Worm (Caenorhabditis elegans) whole organism, late embryonic: ENCODE measurements around the gene mtm-5.

Source experiments
- C38D4.7 ChIP-seq: fragments of 200-800 bp; sonication (Bioruptor generic); optimal IDR thresholded peaks from 2 replicates; lab custom pipeline; 2018; ENCODE audit warnings: mild to moderate bottlenecking, missing genetic modification characterization, moderate library complexity, missing compliant biosample characterization
- K09A11.1 ChIP-seq: sonication (generic microtip); optimal IDR thresholded peaks from 2 replicates; lab custom pipeline; 2017; ENCODE audit warnings: antibody characterized with exemption, mild to moderate bottlenecking, missing genetic modification characterization, missing compliant biosample characterization; ENCODE audit not compliant: insufficient read depth
- ceh-24 ChIP-seq: sonication (generic microtip); optimal IDR thresholded peaks from 2 replicates; lab custom pipeline; 2016; ENCODE audit warnings: mild to moderate bottlenecking, missing genetic modification characterization, missing compliant biosample characterization
- fkh-10 ChIP-seq: fragments of 150-350 bp; optimal IDR thresholded peaks from 2 replicates; lab custom pipeline; 2014; ENCODE audit warnings: missing biosample characterization, missing genetic modification reagents, missing genetic modification characterization
- hlh-30 ChIP-seq: sonication (generic microtip); optimal IDR thresholded peaks from 2 replicates; lab custom pipeline; 2017; ENCODE audit warnings: antibody characterized with exemption, missing genetic modification characterization, missing compliant biosample characterization; ENCODE audit not compliant: insufficient read depth

DNA sequence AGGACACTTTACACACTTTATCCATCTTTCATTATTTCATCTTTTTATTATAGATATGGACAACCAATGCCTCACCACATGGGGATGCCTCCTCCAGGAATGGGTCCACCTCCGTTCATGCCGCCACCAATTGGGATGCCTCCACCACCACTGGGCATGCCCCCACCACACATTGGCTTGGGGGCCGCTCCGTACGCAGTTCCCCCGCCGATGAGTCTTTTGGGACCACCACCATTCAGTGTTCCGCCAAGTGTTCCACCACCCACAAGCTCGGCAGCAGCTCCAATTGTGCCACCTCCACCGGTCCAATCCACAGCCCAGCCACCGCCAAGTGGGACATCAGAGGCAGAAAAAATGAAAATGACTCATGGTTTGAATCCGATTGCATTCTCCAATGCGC lies 28.4 kb downstream of the mtm-5 start:
- no peak for TF ChIP-seq hlh-30 (tag; lab: Kevin White, UChicago)
- TF ChIP-seq fkh-10 (GFP tag; lab: Kevin White, UChicago), result no peak
- no peak for TF ChIP-seq ceh-24 (tag; lab: Kevin White, UChicago)
- TF ChIP-seq C38D4.7 (GFP tag; lab: Kevin White, UChicago), result no peak
- TF ChIP-seq K09A11.1 (tag; lab: Kevin White, UChicago), result no peak
